Fruit fly (Drosophila melanogaster): ENCODE results near the gene CG5758.

- no peak for TF ChIP-seq psq (optimal IDR thresholded peaks at IDR 0.05)
- TF ChIP-seq Myc (optimal IDR thresholded peaks at IDR 0.05) = no peak
- no peak for TF ChIP-seq Sin3A (optimal IDR thresholded peaks at IDR 0.05)
These were observed 30.8 kb downstream of the CG5758 start for dm6 chr2L:18150393-18151133.

Data from Kc167 (cell line).